Worm (Caenorhabditis elegans): ENCODE results near the gene F02A9.7.

DNA sequence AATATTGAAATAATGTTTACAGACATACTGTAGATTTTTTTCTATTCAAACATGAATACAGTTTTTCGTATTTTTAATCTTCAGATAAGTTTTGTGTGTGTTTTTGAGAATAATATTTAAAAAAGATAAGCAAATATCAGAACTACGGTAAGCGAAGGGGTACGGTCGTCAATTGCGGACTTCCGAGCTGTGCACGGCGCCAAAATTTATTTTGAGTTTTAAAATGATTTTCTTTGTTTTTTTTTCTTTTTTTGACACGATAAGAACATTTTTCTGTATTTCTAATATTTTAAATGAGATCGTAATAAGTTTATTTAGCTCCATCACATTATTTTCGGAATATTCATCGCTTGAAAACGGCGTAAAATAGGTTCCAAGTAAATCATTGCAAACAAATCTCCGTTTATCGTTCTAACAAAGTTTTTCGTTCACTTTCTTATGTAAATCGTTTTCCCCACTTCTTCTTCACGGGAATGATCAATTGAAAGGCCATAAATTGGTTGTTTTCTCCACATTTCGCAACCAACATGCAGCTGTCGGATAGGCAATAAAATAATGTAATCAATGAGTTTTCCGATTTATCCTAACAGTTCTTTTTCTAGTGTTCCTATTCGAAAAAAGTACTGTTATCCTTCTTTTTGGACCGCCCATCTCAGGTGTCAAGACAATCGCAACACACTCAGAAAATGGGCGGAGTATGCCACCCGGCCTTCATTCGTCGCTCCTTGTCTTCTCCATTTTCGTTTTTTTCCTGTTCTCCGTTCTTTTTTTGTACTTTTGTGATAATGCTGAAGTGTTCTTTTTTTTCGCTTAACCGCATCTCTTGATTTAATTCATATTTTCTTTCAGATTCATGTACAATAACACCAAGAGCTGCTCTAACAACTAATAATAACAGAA is 16.2 kb upstream of the F02A9.7 start, which contains the start of gene glp-1:
- no peak for TF ChIP-seq lin-26 (GFP tag; IDR thresholded peaks at IDR 0.05)
- no peak for TF ChIP-seq egl-18 (GFP tag; IDR thresholded peaks at IDR 0.05)
- no peak for TF ChIP-seq ccch-3 (GFP tag; optimal IDR thresholded peaks at IDR 0.05)
- no peak for TF ChIP-seq snpc-4 (GFP tag; optimal IDR thresholded peaks at IDR 0.05)
- no peak for TF ChIP-seq snpc-4 (tag; optimal IDR thresholded peaks at IDR 0.05)
- no peak for TF ChIP-seq ama-1 (optimal IDR thresholded peaks at IDR 0.05)
- TF ChIP-seq ama-1 (GFP tag; optimal IDR thresholded peaks at IDR 0.05) = no peak
- TF ChIP-seq unc-62 (GFP tag; optimal IDR thresholded peaks at IDR 0.05) = no peak
- no peak for TF ChIP-seq T07F8.4 (tag; optimal IDR thresholded peaks at IDR 0.05)
- no peak for TF ChIP-seq F49E8.2 (tag; optimal IDR thresholded peaks at IDR 0.05; ENCODE audit: insufficient read depth)
- no peak for TF ChIP-seq him-1 (tag; optimal IDR thresholded peaks at IDR 0.05)

All from whole organism, young adult.